Fruit fly (Drosophila melanogaster) whole organism, embryonic: ENCODE measurements around the gene Glys.

Source experiments
- Aef1 ChIP-seq: fragments of 200-800 bp; sonication (Bioruptor generic); IDR thresholded peaks from 3 replicates; pipeline ENCODE4 v1.3.6; 2022; ENCODE audit warnings: missing biosample characterization, missing genetic modification characterization
- CG11085 ChIP-seq: fragments of 200-800 bp; sonication (Bioruptor generic); IDR thresholded peaks from 2 replicates; pipeline ENCODE4 v1.3.6; 2022; ENCODE audit warnings: missing biosample characterization, missing genetic modification characterization
- CG12299 ChIP-seq: fragments of 200-800 bp; sonication (Bioruptor generic); optimal IDR thresholded peaks from 2 replicates; lab custom pipeline; 2018; ENCODE audit warnings: missing biosample characterization, mild to moderate bottlenecking, missing genetic modification characterization
- CG13123 ChIP-seq: fragments of 200-800 bp; sonication (Bioruptor generic); optimal IDR thresholded peaks from 2 replicates; lab custom pipeline; 2016; ENCODE audit warnings: missing biosample characterization, missing genetic modification characterization
- CG13894 ChIP-seq: fragments of 200-800 bp; sonication (Bioruptor generic); optimal IDR thresholded peaks from 3 replicates; lab custom pipeline; 2018; ENCODE audit warnings: missing biosample characterization, mild to moderate bottlenecking, missing genetic modification characterization, moderate library complexity
- CG1529 ChIP-seq: fragments of 200-800 bp; sonication (Bioruptor generic); optimal IDR thresholded peaks from 3 replicates; lab custom pipeline; 2018; ENCODE audit warnings: missing biosample characterization, missing genetic modification characterization
- CG15514 ChIP-seq: fragments of 200-800 bp; sonication (Bioruptor generic); optimal IDR thresholded peaks from 3 replicates; lab custom pipeline; 2017; ENCODE audit warnings: missing biosample characterization, missing genetic modification characterization, mild to moderate bottlenecking, moderate library complexity, missing genetic modification reagents
- CG15696 ChIP-seq: fragments of 200-800 bp; sonication (Bioruptor generic); optimal IDR thresholded peaks from 2 replicates; lab custom pipeline; 2019; ENCODE audit warnings: missing biosample characterization, mild to moderate bottlenecking, missing genetic modification characterization, moderate library complexity
- CG16863 ChIP-seq: fragments of 200-800 bp; sonication (Bioruptor generic); optimal IDR thresholded peaks from 3 replicates; lab custom pipeline; 2016; ENCODE audit warnings: missing biosample characterization, missing genetic modification characterization
- CG17359 ChIP-seq: fragments of 200-800 bp; sonication (Bioruptor generic); optimal IDR thresholded peaks from 3 replicates; lab custom pipeline; 2018; ENCODE audit warnings: missing biosample characterization, mild to moderate bottlenecking, missing genetic modification characterization, moderate library complexity
- CG17829 ChIP-seq: fragments of 200-800 bp; optimal IDR thresholded peaks from 2 replicates; lab custom pipeline; 2019; ENCODE audit warnings: missing biosample characterization, mild to moderate bottlenecking, missing genetic modification characterization, moderate library complexity
- CG1792 ChIP-seq: fragments of 200-800 bp; sonication (Bioruptor generic); optimal IDR thresholded peaks from 2 replicates; lab custom pipeline; 2016; ENCODE audit warnings: missing biosample characterization, missing genetic modification characterization
- CG2875 ChIP-seq: fragments of 200-800 bp; sonication (Bioruptor generic); optimal IDR thresholded peaks from 2 replicates; lab custom pipeline; 2017; ENCODE audit warnings: missing biosample characterization, mild to moderate bottlenecking, missing genetic modification characterization, missing genetic modification reagents
- CG4617 ChIP-seq: fragments of 200-800 bp; sonication (Bioruptor generic); optimal IDR thresholded peaks from 3 replicates; lab custom pipeline; 2016; ENCODE audit warnings: missing biosample characterization, missing genetic modification characterization, borderline replicate concordance
- CG6272 ChIP-seq: fragments of 200-800 bp; sonication (Bioruptor generic); IDR thresholded peaks from 2 replicates; pipeline ENCODE4 v1.3.6; 2022; ENCODE audit warnings: missing biosample characterization, missing genetic modification characterization
- CHES-1-like ChIP-seq: fragments of 200-800 bp; sonication (Bioruptor generic); optimal IDR thresholded peaks from 2 replicates; lab custom pipeline; 2016; ENCODE audit warnings: missing biosample characterization, missing genetic modification characterization
- CrebB ChIP-seq: fragments of 200-800 bp; sonication (Bioruptor generic); optimal IDR thresholded peaks from 3 replicates; lab custom pipeline; 2018; ENCODE audit warnings: missing biosample characterization, mild to moderate bottlenecking, missing genetic modification characterization
- D19A ChIP-seq: fragments of 200-800 bp; optimal IDR thresholded peaks from 3 replicates; lab custom pipeline; 2019; ENCODE audit warnings: missing biosample characterization, mild to moderate bottlenecking, missing genetic modification characterization, moderate library complexity
- Elba2 ChIP-seq: fragments of 200-800 bp; sonication (Bioruptor generic); optimal IDR thresholded peaks from 3 replicates; lab custom pipeline; 2016; ENCODE audit warnings: missing biosample characterization, missing genetic modification characterization
- Fer3 ChIP-seq: fragments of 200-800 bp; sonication (Bioruptor generic); optimal IDR thresholded peaks from 2 replicates; lab custom pipeline; 2018; ENCODE audit warnings: missing biosample characterization, mild to moderate bottlenecking, missing genetic modification characterization, moderate library complexity
- GATAe ChIP-seq: fragments of 200-800 bp; sonication (Bioruptor generic); conservative IDR thresholded peaks from 2 replicates; pipeline ENCODE4 v1.3.6; 2022; ENCODE audit warnings: missing biosample characterization, missing genetic modification characterization
- Hr39 ChIP-seq: fragments of >200 bp; optimal IDR thresholded peaks from 2 replicates; lab custom pipeline; 2017
- Mes4 ChIP-seq: fragments of 200-800 bp; sonication (Bioruptor generic); optimal IDR thresholded peaks from 2 replicates; lab custom pipeline; 2016; ENCODE audit warnings: missing biosample characterization, missing genetic modification characterization
- NK7.1 ChIP-seq: fragments of 200-800 bp; sonication (Bioruptor generic); optimal IDR thresholded peaks from 3 replicates; lab custom pipeline; 2016; ENCODE audit warnings: missing biosample characterization, missing genetic modification characterization
- Nf-YC ChIP-seq: fragments of 200-800 bp; optimal IDR thresholded peaks from 3 replicates; lab custom pipeline; 2019; ENCODE audit warnings: missing biosample characterization, mild to moderate bottlenecking, missing genetic modification characterization, moderate library complexity
- Sin3A ChIP-seq: fragments of >200 bp; optimal IDR thresholded peaks from 2 replicates; lab custom pipeline; 2018
- Six4 ChIP-seq: fragments of 200-800 bp; sonication (Bioruptor generic); optimal IDR thresholded peaks from 2 replicates; lab custom pipeline; 2016; ENCODE audit warnings: missing biosample characterization, missing genetic modification characterization
- croc ChIP-seq: fragments of 200-800 bp; sonication (Bioruptor generic); conservative IDR thresholded peaks from 3 replicates; pipeline ENCODE4 v1.3.6; 2022; ENCODE audit warnings: missing biosample characterization, missing genetic modification characterization
- dan ChIP-seq: fragments of 200-800 bp; sonication (Bioruptor generic); IDR thresholded peaks from 2 replicates; pipeline ENCODE4 v1.3.6; 2022; ENCODE audit warnings: missing biosample characterization, missing genetic modification characterization
- danr ChIP-seq: fragments of 200-800 bp; sonication (Bioruptor generic); IDR thresholded peaks from 2 replicates; pipeline ENCODE4 v1.3.6; 2022; ENCODE audit warnings: missing biosample characterization, missing genetic modification characterization
- dpn ChIP-seq, 2 experiments: fragments of 200-800 bp; sonication (Bioruptor generic); optimal IDR thresholded peaks; 3 replicates each; lab custom pipeline; 2016; ENCODE audit warnings: missing biosample characterization in 2 of 2, missing genetic modification characterization in 2 of 2
- eve ChIP-seq, 2 experiments: fragments of >200 bp; optimal IDR thresholded peaks; 2 replicates each; lab custom pipeline; 2017; ENCODE audit warnings: missing biosample characterization in 2 of 2, missing genetic modification characterization in 2 of 2
- ewg ChIP-seq: fragments of 200-800 bp; sonication (Bioruptor generic); optimal IDR thresholded peaks from 3 replicates; lab custom pipeline; 2017; ENCODE audit warnings: mild to moderate bottlenecking, missing biosample characterization, missing genetic modification reagents, missing genetic modification characterization
- gem ChIP-seq: fragments of 200-800 bp; sonication (Bioruptor generic); optimal IDR thresholded peaks from 2 replicates; lab custom pipeline; 2019; ENCODE audit warnings: missing biosample characterization, mild to moderate bottlenecking, missing genetic modification characterization, moderate library complexity
- grn ChIP-seq: fragments of 200-800 bp; sonication (Bioruptor generic); optimal IDR thresholded peaks from 3 replicates; lab custom pipeline; 2017; ENCODE audit warnings: missing biosample characterization, missing genetic modification characterization
- jigr1 ChIP-seq: fragments of 200-800 bp; sonication (Bioruptor generic); IDR thresholded peaks from 3 replicates; pipeline ENCODE4 v1.3.6; 2022; ENCODE audit warnings: missing biosample characterization, missing genetic modification characterization
- lmd ChIP-seq: fragments of 200-800 bp; sonication (Bioruptor generic); IDR thresholded peaks from 2 replicates; pipeline ENCODE4 v1.3.6; 2022; ENCODE audit warnings: missing biosample characterization, missing genetic modification characterization
- luna ChIP-seq: fragments of 200-800 bp; sonication (Bioruptor generic); optimal IDR thresholded peaks from 2 replicates; lab custom pipeline; 2016; ENCODE audit warnings: missing biosample characterization, missing genetic modification characterization
- maf-S ChIP-seq: fragments of 200-800 bp; sonication (Bioruptor generic); optimal IDR thresholded peaks from 2 replicates; lab custom pipeline; 2016; ENCODE audit warnings: missing biosample characterization, missing genetic modification characterization
- nmo ChIP-seq: fragments of 200-800 bp; sonication (Bioruptor generic); optimal IDR thresholded peaks from 2 replicates; lab custom pipeline; 2018; ENCODE audit warnings: missing biosample characterization, mild to moderate bottlenecking, missing genetic modification characterization, moderate library complexity
- org-1 ChIP-seq: fragments of 200-800 bp; sonication (Bioruptor generic); optimal IDR thresholded peaks from 2 replicates; lab custom pipeline; 2017; ENCODE audit warnings: missing biosample characterization, missing genetic modification characterization
- p53 ChIP-seq: fragments of 200-800 bp; sonication (Bioruptor generic); optimal IDR thresholded peaks from 2 replicates; lab custom pipeline; 2016; ENCODE audit warnings: missing biosample characterization, missing genetic modification characterization
- pan ChIP-seq, 4 experiments: fragments of >200 bp in 3 of 4; fragments of 200-800 bp in 1 of 4; sonication (Bioruptor generic) in 1 of 4; optimal IDR thresholded peaks in 3 of 4; IDR thresholded peaks in 1 of 4; 2 replicates each; pipeline versions ENCODE4 v1.3.6 to Lab custom; 2017 to 2022; ENCODE audit warnings: missing biosample characterization in 2 of 4, missing genetic modification characterization in 2 of 4, mixed read lengths in 1 of 4
- pzg ChIP-seq: fragments of 200-800 bp; sonication (Bioruptor generic); optimal IDR thresholded peaks from 3 replicates; lab custom pipeline; 2018; ENCODE audit warnings: missing biosample characterization, mild to moderate bottlenecking, missing genetic modification characterization, moderate library complexity
- rib ChIP-seq: fragments of 200-800 bp; sonication (Bioruptor generic); IDR thresholded peaks from 2 replicates; pipeline ENCODE4 v1.3.6; 2022; ENCODE audit warnings: missing biosample characterization, missing genetic modification characterization
- seq ChIP-seq: fragments of 200-800 bp; sonication (Bioruptor generic); IDR thresholded peaks from 2 replicates; pipeline ENCODE4 v1.3.6; 2022; ENCODE audit warnings: missing biosample characterization, missing genetic modification characterization
- sim ChIP-seq: fragments of 200-800 bp; sonication (Bioruptor generic); IDR thresholded peaks from 2 replicates; pipeline ENCODE4 v1.3.6; 2022; ENCODE audit warnings: missing biosample characterization, missing genetic modification characterization
- slou ChIP-seq: fragments of 200-800 bp; sonication (Bioruptor generic); optimal IDR thresholded peaks from 3 replicates; lab custom pipeline; 2016; ENCODE audit warnings: missing biosample characterization, missing genetic modification characterization
- tap ChIP-seq: fragments of 200-800 bp; optimal IDR thresholded peaks from 3 replicates; lab custom pipeline; 2019; ENCODE audit warnings: missing biosample characterization, mild to moderate bottlenecking, missing genetic modification characterization, moderate library complexity
- tll ChIP-seq, 2 experiments: fragments of 200-800 bp in 1 of 2; fragments of >200 bp in 1 of 2; sonication (Bioruptor generic) in 1 of 2; optimal IDR thresholded peaks; 2 replicates each; lab custom pipeline; 2017 to 2019; ENCODE audit warnings: missing biosample characterization in 2 of 2, missing genetic modification characterization in 2 of 2, mild to moderate bottlenecking in 1 of 2, moderate library complexity in 1 of 2
- trem ChIP-seq: fragments of 200-800 bp; optimal IDR thresholded peaks from 3 replicates; lab custom pipeline; 2019; ENCODE audit warnings: missing biosample characterization, mild to moderate bottlenecking, missing genetic modification characterization, moderate library complexity
- zfh2 ChIP-seq: fragments of 200-800 bp; sonication (Bioruptor generic); optimal IDR thresholded peaks from 2 replicates; lab custom pipeline; 2016; ENCODE audit warnings: missing biosample characterization, missing genetic modification characterization

The Glys gene

dm6 chr3R:15145491-15145890 lies 1.8 kb downstream of the Glys start (continued):
- TF ChIP-seq pan (optimal IDR thresholded peaks at IDR 0.05; lab: Kevin White, UChicago) (no peak), pan (GFP tag; optimal IDR thresholded peaks at IDR 0.05 in 1 of 2, IDR thresholded peaks at IDR 0.05 in 1 of 2) (peak in 1 of 2 experiments; percentile 84), gem (peak; percentile 69), croc (GFP tag; lab: Robert Waterston, UW) (peak; percentile 40; the same call in 1 of the 3 replicates), rib (no peak), CG16863 (GFP tag; lab: Kevin White, UChicago) (no peak), D19A (tag; lab: Kevin White, UChicago) (peak; percentile 14), CG17359 (tag; lab: Kevin White, UChicago) (peak; percentile 47), Nf-YC (tag; lab: Kevin White, UChicago) (peak; percentile 4), dan (GFP tag; lab: Robert Waterston, UW) (no peak), eve (GFP tag; optimal IDR thresholded peaks at IDR 0.05; lab: Kevin White, UChicago) (no peak), grn (GFP tag; lab: Kevin White, UChicago) (peak; percentile 6), slou (GFP tag; lab: Kevin White, UChicago) (no peak), tap (tag; lab: Kevin White, UChicago) (peak; percentile 40), luna (GFP tag; lab: Kevin White, UChicago) (no peak), Elba2 (GFP tag; lab: Kevin White, UChicago) (no peak), jigr1 (GFP tag; lab: Robert Waterston, UW) (no peak), ewg (peak; percentile 26), CG2875 (GFP tag; lab: Kevin White, UChicago) (peak; percentile 47), maf-S (no peak), pzg (no peak), CG11085 (GFP tag; lab: Robert Waterston, UW) (no peak), Hr39 (lab: Kevin White, UChicago) (no peak), seq (GFP tag; lab: Robert Waterston, UW) (no peak; the same call in 1 of the 2 replicates), CrebB (tag; lab: Kevin White, UChicago) (peak; percentile 27), NK7.1 (GFP tag; lab: Kevin White, UChicago) (no peak), CG13123 (GFP tag; lab: Kevin White, UChicago) (no peak), GATAe (GFP tag; lab: Robert Waterston, UW) (no peak), Mes4 (GFP tag; lab: Kevin White, UChicago) (no peak), CG15696 (tag; lab: Kevin White, UChicago) (no peak), zfh2 (GFP tag; lab: Kevin White, UChicago) (no peak), CHES-1-like (no peak), CG4617 (GFP tag; lab: Kevin White, UChicago) (no peak), danr (GFP tag; lab: Robert Waterston, UW) (no peak), CG13894 (tag; lab: Kevin White, UChicago) (no peak), CG15514 (GFP tag; lab: Kevin White, UChicago) (peak; percentile 37), CG6272 (GFP tag; lab: Robert Waterston, UW) (peak; percentile 46; the same call in 1 of the 2 replicates), dpn (GFP tag; optimal IDR thresholded peaks at IDR 0.05; lab: Kevin White, UChicago) (peak; percentile 25 to 45), tll (GFP tag; optimal IDR thresholded peaks at IDR 0.05; lab: Kevin White, UChicago) (no peak), Sin3A (lab: Kevin White, UChicago) (no peak), trem (peak; percentile 1), org-1 (GFP tag; lab: Kevin White, UChicago) (peak; percentile 40), lmd (peak; percentile 56; the same call in 1 of the 2 replicates), sim (GFP tag; lab: Robert Waterston, UW) (no peak), Fer3 (peak; percentile 13), CG12299 (tag; lab: Kevin White, UChicago) (no peak), Six4 (peak; percentile 46), p53 (no peak), CG1792 (GFP tag; lab: Kevin White, UChicago) (no peak), Aef1 (GFP tag; lab: Robert Waterston, UW) (peak; percentile 29; the same call in 2 of the 3 replicates), CG17829 (tag; lab: Kevin White, UChicago) (peak; percentile 68), nmo (peak; percentile 72), CG1529 (GFP tag; lab: Kevin White, UChicago) (no peak)
